Fruit fly (Drosophila melanogaster) whole organism, adult: ENCODE data around the gene Tbca.

Source experiments
- CG11617 ChIP-seq: fragments of 200-800 bp; sonication (Bioruptor generic); optimal IDR thresholded peaks from 2 replicates; lab custom pipeline; 2017; ENCODE audit warnings: mild to moderate bottlenecking, missing biosample characterization, missing genetic modification reagents, missing genetic modification characterization
- CG12768 ChIP-seq: fragments of 200-800 bp; sonication (Bioruptor generic); optimal IDR thresholded peaks from 2 replicates; lab custom pipeline; 2017; ENCODE audit warnings: missing biosample characterization, missing genetic modification characterization, mild to moderate bottlenecking, moderate library complexity, missing genetic modification reagents
- CG14711 ChIP-seq: fragments of 200-800 bp; sonication (Bioruptor generic); optimal IDR thresholded peaks from 2 replicates; lab custom pipeline; 2018; ENCODE audit warnings: missing biosample characterization, mild to moderate bottlenecking, missing genetic modification characterization, moderate library complexity
- CG1620 ChIP-seq: fragments of 200-800 bp; sonication (Bioruptor generic); optimal IDR thresholded peaks from 2 replicates; lab custom pipeline; 2016; ENCODE audit warnings: missing biosample characterization, missing genetic modification characterization
- CG33017 ChIP-seq: fragments of 200-800 bp; sonication (Bioruptor generic); optimal IDR thresholded peaks from 2 replicates; lab custom pipeline; 2018; ENCODE audit warnings: missing biosample characterization, mild to moderate bottlenecking, missing genetic modification characterization, moderate library complexity
- CG5204 ChIP-seq: fragments of 200-800 bp; sonication (Bioruptor generic); optimal IDR thresholded peaks from 2 replicates; lab custom pipeline; 2016; ENCODE audit warnings: missing biosample characterization, missing genetic modification characterization
- CG7045 ChIP-seq: fragments of 200-800 bp; sonication (Bioruptor generic); optimal IDR thresholded peaks from 2 replicates; lab custom pipeline; 2017; ENCODE audit warnings: missing biosample characterization, mild to moderate bottlenecking, missing genetic modification characterization
- CG7101 ChIP-seq: fragments of 200-800 bp; sonication (Bioruptor generic); optimal IDR thresholded peaks from 2 replicates; lab custom pipeline; 2018; ENCODE audit warnings: missing biosample characterization, mild to moderate bottlenecking, missing genetic modification characterization, moderate library complexity
- Clk ChIP-seq: fragments of 200-800 bp; sonication (Bioruptor generic); optimal IDR thresholded peaks from 2 replicates; lab custom pipeline; 2017; ENCODE audit warnings: missing biosample characterization, missing genetic modification characterization
- Crg-1 ChIP-seq: fragments of 200-800 bp; sonication (Bioruptor generic); optimal IDR thresholded peaks from 2 replicates; lab custom pipeline; 2016; ENCODE audit warnings: missing biosample characterization, missing genetic modification characterization
- Hr96 ChIP-seq: fragments of 200-800 bp; sonication (Bioruptor generic); optimal IDR thresholded peaks from 2 replicates; lab custom pipeline; 2016; ENCODE audit warnings: missing biosample characterization, missing genetic modification characterization
- Mnt ChIP-seq: fragments of 200-800 bp; sonication (Bioruptor generic); optimal IDR thresholded peaks from 2 replicates; lab custom pipeline; 2016; ENCODE audit warnings: missing biosample characterization, mild to moderate bottlenecking, missing genetic modification characterization
- bab1 ChIP-seq: fragments of 200-800 bp; sonication (Bioruptor generic); optimal IDR thresholded peaks from 3 replicates; lab custom pipeline; 2019; ENCODE audit warnings: missing biosample characterization, mild to moderate bottlenecking, missing genetic modification characterization, moderate library complexity
- cic ChIP-seq: fragments of 200-800 bp; sonication (Bioruptor generic); optimal IDR thresholded peaks from 2 replicates; lab custom pipeline; 2017; ENCODE audit warnings: missing biosample characterization, mild to moderate bottlenecking, missing genetic modification characterization, moderate library complexity
- cnc ChIP-seq, 2 experiments: fragments of >200 bp; optimal IDR thresholded peaks; 2 replicates each; lab custom pipeline; 2017
- kay ChIP-seq: fragments of 200-800 bp; sonication (Bioruptor generic); peaks from one replicate; lab custom pipeline; 2016; ENCODE audit warnings: missing biosample characterization, missing genetic modification characterization, borderline replicate concordance
- ovo ChIP-seq: fragments of 200-800 bp; sonication (Bioruptor generic); optimal IDR thresholded peaks from 2 replicates; lab custom pipeline; 2016; ENCODE audit warnings: missing biosample characterization, missing genetic modification characterization
- pad ChIP-seq: fragments of 200-800 bp; sonication (Bioruptor generic); optimal IDR thresholded peaks from 3 replicates; lab custom pipeline; 2017; ENCODE audit warnings: missing biosample characterization, missing genetic modification characterization, mild to moderate bottlenecking, moderate library complexity, missing genetic modification reagents
- tj ChIP-seq: fragments of 200-800 bp; sonication (Bioruptor generic); optimal IDR thresholded peaks from 3 replicates; lab custom pipeline; 2017; ENCODE audit warnings: missing biosample characterization, mild to moderate bottlenecking, missing genetic modification characterization, moderate library complexity
- toe ChIP-seq: fragments of 200-800 bp; sonication (Bioruptor generic); optimal IDR thresholded peaks from 2 replicates; lab custom pipeline; 2016; ENCODE audit warnings: missing biosample characterization, missing genetic modification characterization

Tbca gene

DNA sequence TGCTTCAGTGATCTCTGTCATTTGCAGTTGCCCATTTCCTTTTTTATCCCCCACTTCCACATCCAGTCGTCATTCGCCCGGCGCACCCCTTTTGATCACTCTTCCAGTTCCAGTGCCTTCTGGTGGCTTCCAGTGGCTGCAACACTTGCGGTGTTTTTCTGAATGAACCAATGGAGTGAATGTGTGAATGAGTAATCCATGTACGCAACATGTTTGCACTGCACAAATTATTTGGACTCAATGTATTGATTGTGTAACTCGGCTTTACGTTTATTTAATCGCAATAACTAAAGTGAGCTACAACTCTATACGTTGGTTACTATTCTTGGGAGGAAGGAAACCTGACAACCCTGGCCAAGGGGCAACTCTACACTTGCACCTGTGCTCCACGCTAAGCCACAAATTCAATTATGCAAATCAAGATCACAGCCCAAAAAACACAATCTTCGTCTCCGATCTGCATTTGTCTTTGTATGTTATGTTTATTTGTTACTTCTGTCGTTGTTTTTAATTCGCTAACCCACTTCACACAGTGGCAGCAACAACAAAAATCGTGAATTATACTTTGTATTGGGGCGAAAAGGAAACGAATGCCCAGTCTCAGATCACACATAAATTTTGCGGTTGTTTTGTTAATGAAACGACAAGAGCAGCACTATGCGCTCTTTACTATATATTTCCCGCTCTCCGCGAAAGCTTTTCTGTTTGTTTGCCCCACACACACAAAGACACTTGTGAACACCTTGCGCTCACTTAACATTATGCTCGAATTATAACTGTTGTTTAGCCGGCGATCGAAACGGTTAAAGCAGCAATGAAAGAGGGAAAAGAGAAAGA is 28.2 kb upstream of the Tbca start:
- peak; percentile 71 for TF ChIP-seq ovo (GFP tag; lab: Kevin White, UChicago)
- peak; percentile 86 for TF ChIP-seq pad (GFP tag; lab: Kevin White, UChicago)
- no peak for TF ChIP-seq Hr96 (GFP tag; lab: Kevin White, UChicago)
- peak; percentile 94 for TF ChIP-seq kay (GFP tag; lab: Kevin White, UChicago)
- TF ChIP-seq CG14711 (tag; lab: Kevin White, UChicago) = peak; percentile 63
- no peak for TF ChIP-seq Clk
- peak; percentile 8 for TF ChIP-seq cic (GFP tag; lab: Kevin White, UChicago)

DNA sequence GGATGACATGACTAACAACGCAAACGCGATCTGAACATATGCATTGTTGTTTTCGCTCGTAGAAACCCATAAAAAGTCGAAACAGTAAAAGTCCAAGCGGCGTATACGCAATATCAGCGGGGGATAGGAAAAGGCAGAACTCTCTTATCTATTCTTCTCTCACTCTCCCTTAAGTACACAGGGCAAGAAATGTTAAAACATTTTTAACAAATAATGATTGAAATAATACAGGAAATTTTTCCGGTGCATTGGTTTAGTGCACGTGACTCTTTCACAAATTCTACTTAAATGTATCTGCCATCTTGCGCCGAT is 27.6 kb upstream of the Tbca start:
- TF ChIP-seq CG11617 (peak; percentile 3), kay (GFP tag; lab: Kevin White, UChicago) (peak; percentile 72), tj (GFP tag; lab: Kevin White, UChicago) (no peak), CG12768 (no peak)

DNA sequence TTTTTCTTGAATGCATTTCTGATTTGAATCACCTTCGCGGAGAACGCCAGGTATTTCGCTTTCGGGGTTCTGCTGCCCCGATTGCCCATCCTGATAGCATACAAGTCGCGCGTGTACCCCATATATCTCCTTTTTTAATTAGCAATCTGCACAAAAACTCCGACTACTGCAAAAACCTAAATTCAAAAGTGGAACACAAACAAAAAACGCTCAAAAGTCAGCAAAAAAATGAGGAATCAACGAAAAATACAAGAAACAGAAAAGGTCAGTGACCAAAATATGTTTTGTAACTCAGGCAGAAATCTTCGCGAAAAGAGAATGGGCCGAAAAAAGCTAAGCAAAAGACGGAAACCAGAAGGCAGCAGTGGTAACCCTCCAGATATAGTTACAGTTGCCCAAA is 27.0 kb upstream of the Tbca start:
- TF ChIP-seq tj (GFP tag; lab: Kevin White, UChicago) = peak; percentile 95
- no peak for TF ChIP-seq CG7101 (tag; lab: Kevin White, UChicago)

DNA sequence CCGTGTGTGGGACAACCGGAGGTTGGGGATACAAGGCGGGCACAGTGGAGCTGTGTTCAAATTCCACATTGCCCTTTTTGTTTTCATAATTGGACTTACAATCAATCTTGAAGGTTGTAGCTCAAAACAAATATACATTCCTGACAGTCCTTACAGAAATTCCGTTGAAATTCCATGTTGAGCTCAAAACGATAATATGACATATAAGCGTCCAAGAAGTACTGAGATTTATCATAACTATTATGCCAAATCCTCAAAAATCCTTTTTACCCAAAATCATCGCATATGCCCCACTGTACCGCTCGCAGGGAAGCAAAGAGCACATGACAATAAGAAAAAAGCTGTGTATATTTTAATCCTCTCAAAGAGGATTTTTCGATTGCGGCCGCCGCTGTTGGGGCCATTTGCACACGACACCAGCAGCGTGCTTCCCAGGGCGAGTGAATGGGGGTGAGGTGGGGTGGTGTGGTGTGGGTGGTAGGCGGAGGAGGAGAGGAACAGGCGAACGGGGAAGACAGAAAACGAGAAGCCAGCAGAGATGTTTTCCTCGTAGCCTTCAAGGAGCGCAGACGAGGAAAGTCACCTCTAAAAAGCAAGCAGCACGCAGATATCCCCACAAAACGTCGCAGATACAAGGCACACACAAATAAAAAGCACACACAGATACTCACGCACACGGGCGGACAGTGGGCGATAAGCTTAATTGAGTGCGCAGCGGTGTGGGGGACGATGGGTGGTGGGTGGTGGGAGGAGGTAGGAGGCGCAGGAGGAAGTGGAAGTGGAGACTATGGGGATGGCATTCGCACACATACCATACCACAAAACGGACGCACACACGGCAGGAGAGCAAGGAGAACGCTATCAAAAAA is 25.8 kb upstream of the Tbca start:
- no peak for TF ChIP-seq pad (GFP tag; lab: Kevin White, UChicago)
- TF ChIP-seq cic (GFP tag; lab: Kevin White, UChicago) = no peak
- TF ChIP-seq CG7045 (GFP tag; lab: Kevin White, UChicago) = peak; percentile 15
- peak; percentile 5 for TF ChIP-seq CG33017 (tag; lab: Kevin White, UChicago)
- TF ChIP-seq toe (GFP tag; lab: Kevin White, UChicago) = peak; percentile 26
- peak; percentile 60 for TF ChIP-seq CG5204 (GFP tag; lab: Kevin White, UChicago)

DNA sequence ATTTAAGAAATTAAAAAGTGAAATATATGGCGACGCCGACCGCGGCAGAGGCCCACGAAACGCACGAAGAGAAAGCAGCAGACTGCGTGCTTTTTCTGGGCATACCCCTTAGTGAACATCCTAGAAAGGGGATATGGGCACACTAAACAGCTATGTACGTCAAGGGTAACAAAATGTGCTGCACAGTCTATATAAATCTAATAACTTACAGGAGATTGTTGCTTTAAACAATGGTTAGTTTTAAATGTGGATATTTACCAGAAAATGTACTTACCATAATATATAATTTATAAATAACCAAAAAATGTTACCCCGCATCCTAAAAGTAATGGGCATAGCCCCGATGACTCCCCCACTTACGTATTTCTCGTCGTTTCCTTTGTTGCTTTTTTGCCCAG is 25.1 kb upstream of the Tbca start:
- no peak for TF ChIP-seq bab1
- no peak for TF ChIP-seq pad (GFP tag; lab: Kevin White, UChicago)
- no peak for TF ChIP-seq kay (GFP tag; lab: Kevin White, UChicago)
- TF ChIP-seq CG1620 = no peak
- no peak for TF ChIP-seq CG5204 (GFP tag; lab: Kevin White, UChicago)
- no peak for TF ChIP-seq toe (GFP tag; lab: Kevin White, UChicago)
- no peak for TF ChIP-seq cic (GFP tag; lab: Kevin White, UChicago)
- TF ChIP-seq cnc (optimal IDR thresholded peaks at IDR 0.05; lab: Kevin White, UChicago) = no peak
- no peak for TF ChIP-seq ovo (GFP tag; lab: Kevin White, UChicago)
- no peak for TF ChIP-seq CG7101 (tag; lab: Kevin White, UChicago)
- no peak for TF ChIP-seq Crg-1
- no peak for TF ChIP-seq tj (GFP tag; lab: Kevin White, UChicago)
- TF ChIP-seq CG12768 = no peak
- TF ChIP-seq CG7045 (GFP tag; lab: Kevin White, UChicago) = no peak
- no peak for TF ChIP-seq CG11617
- no peak for TF ChIP-seq Mnt (GFP tag; lab: Kevin White, UChicago)
- no peak for TF ChIP-seq Clk
- no peak for TF ChIP-seq CG33017 (tag; lab: Kevin White, UChicago)
- TF ChIP-seq Hr96 (GFP tag; lab: Kevin White, UChicago) = no peak

DNA sequence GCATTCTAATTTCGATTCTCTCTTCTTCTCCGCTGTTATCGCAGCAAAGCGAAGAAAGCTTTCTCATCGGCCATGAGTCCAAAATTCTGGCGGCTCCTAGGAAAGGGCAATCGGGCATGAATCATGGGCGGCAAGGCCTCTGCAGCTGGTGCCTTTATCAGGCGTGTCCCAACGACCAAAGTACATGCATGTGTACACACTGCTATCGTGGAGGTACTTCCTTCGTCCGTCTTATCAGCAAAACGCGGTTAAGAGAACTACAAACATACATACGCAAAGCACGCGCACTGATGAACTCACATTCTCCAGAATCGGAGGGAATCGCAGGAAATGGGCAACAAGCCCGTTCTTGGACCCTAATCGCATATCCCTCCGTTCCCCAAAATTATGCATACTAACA is 24.3 kb upstream of the Tbca start:
- no peak for TF ChIP-seq cnc (optimal IDR thresholded peaks at IDR 0.05; lab: Kevin White, UChicago)
- no peak for TF ChIP-seq toe (GFP tag; lab: Kevin White, UChicago)
- TF ChIP-seq CG12768 = no peak
- TF ChIP-seq Mnt (GFP tag; lab: Kevin White, UChicago) = no peak
- TF ChIP-seq Hr96 (GFP tag; lab: Kevin White, UChicago) = no peak
- no peak for TF ChIP-seq CG1620
- no peak for TF ChIP-seq Crg-1
- no peak for TF ChIP-seq CG33017 (tag; lab: Kevin White, UChicago)
- TF ChIP-seq Clk = no peak
- TF ChIP-seq bab1 = no peak
- no peak for TF ChIP-seq CG7101 (tag; lab: Kevin White, UChicago)
- no peak for TF ChIP-seq CG5204 (GFP tag; lab: Kevin White, UChicago)
- no peak for TF ChIP-seq tj (GFP tag; lab: Kevin White, UChicago)
- TF ChIP-seq ovo (GFP tag; lab: Kevin White, UChicago) = no peak
- TF ChIP-seq CG7045 (GFP tag; lab: Kevin White, UChicago) = no peak
- TF ChIP-seq kay (GFP tag; lab: Kevin White, UChicago) = no peak
- no peak for TF ChIP-seq CG11617
